Worm (Caenorhabditis elegans): ENCODE measurements around the gene F34D6.1.
"Not testable (repeated sequence)": the region's sequence is repeated elsewhere in the genome, so short reads cannot be mapped to it uniquely, and the experiment has no call there.

The F34D6.1 gene

ce11 chrII:2686985-2687675 is 6.1 kb upstream of the F34D6.1 start, which contains the start of the genes sup-9 and nspf-1:
Gene sup-9, minus strand, starts transcription at chrII:2687027.
Gene nspf-1, plus strand, starts transcription at chrII:2687625.
- no peak for TF ChIP-seq unc-62 (GFP tag; optimal IDR thresholded peaks at IDR 0.05)

- TF ChIP-seq unc-62 (GFP tag; optimal IDR thresholded peaks at IDR 0.05): no peak
Observed at ce11 chrII:2684783-2685182, 3.8 kb upstream of the F34D6.1 start.

ce11 chrII:2684208-2684607 is 3.2 kb upstream of the F34D6.1 start, which contains the start of gene ceh-87:
Gene ceh-87, minus strand, starts transcription at chrII:2684308.
- no peak for TF ChIP-seq unc-62 (GFP tag; optimal IDR thresholded peaks at IDR 0.05)

- TF ChIP-seq unc-62 (GFP tag; optimal IDR thresholded peaks at IDR 0.05): no peak
Observed at ce11 chrII:2677534-2678168, 3.4 kb downstream of the F34D6.1 start, which contains the start of gene F22E5.17. Gene F22E5.17, plus strand, starts transcription at chrII:2678041.

- TF ChIP-seq unc-62 (GFP tag; optimal IDR thresholded peaks at IDR 0.05): not testable (repeated sequence)
Observed at ce11 chrII:2673534-2673933, 7.5 kb downstream of the F34D6.1 start, which contains the start of the genes F22E5.20 and F22E5.1. Gene F22E5.20, minus strand, starts transcription at chrII:2673634. Gene F22E5.1, plus strand, starts transcription at chrII:2673775.

ce11 chrII:2672320-2672719 is 8.7 kb downstream of the F34D6.1 start, which contains the start of gene sri-57:
Gene sri-57, minus strand, starts transcription at chrII:2672420.
- TF ChIP-seq unc-62 (GFP tag; optimal IDR thresholded peaks at IDR 0.05): not testable (repeated sequence)

- TF ChIP-seq unc-62 (GFP tag; optimal IDR thresholded peaks at IDR 0.05): no peak
Observed at ce11 chrII:2665606-2666005, 15.4 kb downstream of the F34D6.1 start, which contains the start of gene F22E5.22. Gene F22E5.22, plus strand, starts transcription at chrII:2665906.

ce11 chrII:2665081-2665480 is 15.9 kb downstream of the F34D6.1 start, which contains the start of gene F22E5.2:
Gene F22E5.2, plus strand, starts transcription at chrII:2665381.
- TF ChIP-seq unc-62 (GFP tag; optimal IDR thresholded peaks at IDR 0.05): not testable (repeated sequence)

ce11 chrII:2659364-2659763 is 21.7 kb downstream of the F34D6.1 start, which contains the start of gene gcy-21:
Gene gcy-21, plus strand, starts transcription at chrII:2659664.
- no peak for TF ChIP-seq unc-62 (GFP tag; optimal IDR thresholded peaks at IDR 0.05)

ce11 chrII:2656606-2657005 is 24.4 kb downstream of the F34D6.1 start, which contains the start of gene sri-47:
Gene sri-47, plus strand, starts transcription at chrII:2656906.
- TF ChIP-seq unc-62 (GFP tag; optimal IDR thresholded peaks at IDR 0.05): no peak

- no peak for TF ChIP-seq unc-62 (GFP tag; optimal IDR thresholded peaks at IDR 0.05)
Observed at ce11 chrII:2649539-2649938, 31.5 kb downstream of the F34D6.1 start, which contains the start of the genes F22E5.13 and F22E5.6. Gene F22E5.13, minus strand, starts transcription at chrII:2649639. Gene F22E5.6, plus strand, starts transcription at chrII:2649835.

ce11 chrII:2649015-2649414 is 32.0 kb downstream of the F34D6.1 start:
- TF ChIP-seq unc-62 (GFP tag; optimal IDR thresholded peaks at IDR 0.05): no peak

ce11 chrII:2646756-2647155 is 34.3 kb downstream of the F34D6.1 start, which contains the start of gene F22E5.12:
Gene F22E5.12, minus strand, starts transcription at chrII:2646856.
- not testable (repeated sequence) for TF ChIP-seq unc-62 (GFP tag; optimal IDR thresholded peaks at IDR 0.05)

- no peak for TF ChIP-seq unc-62 (GFP tag; optimal IDR thresholded peaks at IDR 0.05)
Observed at ce11 chrII:2644498-2644897, 36.5 kb downstream of the F34D6.1 start, which contains the start of gene F22E5.11. Gene F22E5.11, minus strand, starts transcription at chrII:2644598.

ce11 chrII:2641777-2642176 is 39.2 kb downstream of the F34D6.1 start, which contains the start of gene F22E5.7:
Gene F22E5.7, plus strand, starts transcription at chrII:2642077.
- TF ChIP-seq unc-62 (GFP tag; optimal IDR thresholded peaks at IDR 0.05): no peak

ce11 chrII:2640982-2641381 is 40.0 kb downstream of the F34D6.1 start, which contains the start of gene F22E5.23:
Gene F22E5.23, plus strand, starts transcription at chrII:2641282.
- no peak for TF ChIP-seq unc-62 (GFP tag; optimal IDR thresholded peaks at IDR 0.05)
